Worm (Caenorhabditis elegans) whole organism, L3 larva: Measurements from ENCODE around the gene fbxa-209.

Experiments used
- R02D3.7 ChIP-seq: fragments of 150-350 bp; optimal IDR thresholded peaks from 2 replicates; lab custom pipeline; 2014; ENCODE audit warnings: missing biosample characterization, missing genetic modification characterization
- fkh-10 ChIP-seq: sonication (generic microtip); optimal IDR thresholded peaks from 2 replicates; lab custom pipeline; 2017; ENCODE audit warnings: missing biosample characterization, missing genetic modification reagents, missing genetic modification characterization
- jun-1 ChIP-seq: fragments of 150-350 bp; optimal IDR thresholded peaks from 2 replicates; lab custom pipeline; 2014; ENCODE audit warnings: missing biosample characterization, missing genetic modification reagents, missing genetic modification characterization
- mml-1 ChIP-seq: fragments of 150-350 bp; sonication (generic microtip); optimal IDR thresholded peaks from 3 replicates; lab custom pipeline; 2014; ENCODE audit warnings: missing biosample characterization, missing genetic modification characterization
- nhr-11 ChIP-seq: fragments of 150-350 bp; optimal IDR thresholded peaks from 2 replicates; lab custom pipeline; 2014; ENCODE audit warnings: missing biosample characterization, missing genetic modification characterization
- pqm-1 ChIP-seq: fragments of 150-350 bp; optimal IDR thresholded peaks from 2 replicates; lab custom pipeline; 2017; ENCODE audit warnings: missing biosample characterization, missing genetic modification characterization, inconsistent platforms
- tbx-2 ChIP-seq: sonication (generic microtip); optimal IDR thresholded peaks from 2 replicates; lab custom pipeline; 2016; ENCODE audit warnings: mild to moderate bottlenecking, missing genetic modification characterization, missing compliant biosample characterization

DNA sequence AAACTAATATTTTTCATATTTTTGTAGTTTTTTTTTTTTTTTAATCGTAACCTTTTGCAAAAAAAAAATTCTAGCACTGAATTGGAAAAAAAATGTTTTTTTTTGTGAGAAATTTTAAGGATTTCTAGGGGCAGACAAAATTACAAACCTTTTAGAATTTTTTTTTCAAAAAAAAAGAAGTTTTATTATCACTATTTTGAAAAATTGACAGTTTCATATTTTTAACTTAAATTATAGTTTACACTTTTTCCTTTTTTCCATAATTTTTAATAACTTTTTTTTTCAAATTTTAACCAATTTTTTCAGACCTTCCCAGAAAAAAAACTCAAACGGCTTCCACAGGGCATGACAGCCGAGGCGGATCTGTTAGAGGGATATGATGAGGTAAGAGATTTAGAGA, 44.2 kb upstream of the fbxa-209 start, which contains the start of gene dpf-1:
- TF ChIP-seq jun-1 (tag; lab: Kevin White, UChicago), result no peak
- no peak for TF ChIP-seq fkh-10 (GFP tag; lab: Kevin White, UChicago)
- TF ChIP-seq nhr-11 (tag; lab: Kevin White, UChicago), result no peak
- TF ChIP-seq tbx-2 (tag; lab: Kevin White, UChicago), result no peak
- TF ChIP-seq mml-1 (tag; lab: Kevin White, UChicago), result no peak
- TF ChIP-seq pqm-1, result no peak
- no peak for TF ChIP-seq R02D3.7 (tag; lab: Kevin White, UChicago)
